Fruit fly (Drosophila melanogaster) S2 (cell line): ENCODE data around the gene CG32373.

Source experiments
- CG8478 ChIP-seq: fragments of >200 bp; optimal IDR thresholded peaks from 2 replicates; lab custom pipeline; 2018
- CTCF ChIP-seq, 2 experiments: fragments of >200 bp; optimal IDR thresholded peaks; 2 replicates each; lab custom pipeline; 2018

CG32373 gene

DNA sequence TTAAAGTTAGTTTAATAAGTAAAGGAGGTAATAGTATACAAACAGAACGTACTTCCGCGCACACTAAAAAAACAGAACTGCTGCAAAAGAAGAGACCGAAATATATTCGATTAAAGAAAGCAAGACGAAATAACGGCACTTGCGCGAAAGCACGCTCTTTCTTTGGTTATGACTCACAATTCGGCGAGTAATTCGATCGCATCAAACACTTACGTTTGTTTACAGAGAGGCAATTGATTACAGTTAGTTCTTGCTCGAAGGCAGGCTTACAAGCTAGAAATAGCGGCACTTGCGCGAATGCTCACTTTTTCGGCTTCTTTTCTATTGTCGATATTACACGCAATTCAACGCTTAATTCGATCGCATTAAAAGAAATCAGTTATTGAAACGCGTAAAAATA lies at the start of gene CG32373:
Gene CG32373, plus strand, starts transcription at position 301 of the 400 bp plus-strand sequence.
- TF ChIP-seq CTCF (optimal IDR thresholded peaks at IDR 0.05; lab: Kevin White, UChicago), result no peak
- TF ChIP-seq CG8478 (lab: Kevin White, UChicago), result no peak

DNA sequence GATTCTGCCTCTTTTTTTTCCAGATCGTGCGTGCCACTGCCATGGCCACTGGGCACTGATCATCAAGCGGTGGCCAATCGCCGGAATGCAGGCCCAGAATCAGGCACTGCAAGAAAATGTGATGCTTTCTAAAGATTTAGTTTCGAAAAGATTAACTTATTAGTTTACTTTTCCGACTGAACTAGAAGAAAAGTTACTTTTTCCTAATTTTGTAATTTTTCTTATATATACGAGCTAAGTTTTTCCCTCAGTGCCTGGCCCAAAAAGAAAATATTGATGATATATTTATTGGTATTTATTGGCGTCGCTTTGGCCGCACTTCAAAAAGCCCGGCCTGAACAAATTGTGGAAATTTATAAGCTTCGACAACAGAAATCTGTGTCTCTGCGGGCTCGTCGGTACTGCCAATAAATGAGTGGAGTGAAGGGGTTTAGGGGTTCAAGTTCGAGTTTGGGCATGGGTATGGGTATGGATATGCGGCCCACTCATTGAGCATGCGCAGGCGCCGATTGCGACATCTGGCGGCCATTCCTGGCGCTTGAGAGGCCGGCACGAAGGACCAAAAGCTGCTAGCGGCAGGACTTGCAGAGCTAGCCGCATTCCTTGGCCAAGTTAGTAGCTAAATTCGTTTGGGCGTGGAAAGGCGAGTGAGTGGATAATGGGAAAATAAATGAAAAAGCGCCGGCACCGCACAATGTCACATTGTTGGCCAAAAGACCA lies 49.1 kb upstream of the CG32373 start:
- TF ChIP-seq CG8478 (lab: Kevin White, UChicago), result no peak
- peak; percentile 47 to 50 for TF ChIP-seq CTCF (optimal IDR thresholded peaks at IDR 0.05; lab: Kevin White, UChicago)

DNA sequence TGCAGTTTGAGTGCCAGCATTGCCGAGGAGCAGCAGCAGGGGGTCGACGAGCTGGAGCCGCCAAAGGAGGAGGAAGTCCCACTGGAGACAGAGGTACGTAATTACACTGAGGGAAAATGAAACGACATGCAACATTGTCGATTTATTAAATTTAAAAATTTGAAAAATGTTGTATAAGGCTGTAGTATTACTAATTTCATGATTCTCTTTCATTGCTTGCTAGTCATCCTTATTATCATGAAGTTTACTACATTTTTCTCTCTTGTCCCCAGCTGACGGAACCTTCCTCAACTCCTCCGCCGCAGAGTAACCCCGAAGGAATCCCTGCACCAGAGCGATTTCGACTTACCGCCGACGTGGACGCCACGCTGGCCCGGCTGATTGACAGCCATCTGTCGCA lies 47.0 kb upstream of the CG32373 start:
- TF ChIP-seq CG8478 (lab: Kevin White, UChicago) (no peak), CTCF (optimal IDR thresholded peaks at IDR 0.05; lab: Kevin White, UChicago) (no peak)

DNA sequence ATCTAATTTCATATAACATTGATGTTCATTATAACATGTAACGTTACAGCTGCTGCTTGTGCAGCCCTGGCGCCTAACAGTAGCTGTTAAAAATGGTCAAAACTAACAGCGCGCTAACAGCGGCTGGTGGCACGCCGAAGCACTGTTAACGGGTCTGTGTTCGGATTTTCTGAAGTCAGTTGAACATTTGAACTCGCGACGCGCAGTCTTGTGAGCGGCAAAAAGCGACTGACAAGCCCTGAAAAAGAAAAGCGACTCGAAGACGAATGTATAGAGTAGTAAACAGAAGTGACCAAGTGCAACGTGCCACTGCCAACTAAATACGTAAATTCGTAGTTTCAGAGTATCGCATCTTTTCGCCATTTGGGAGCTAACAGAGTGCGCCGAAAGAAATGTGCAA lies 45.5 kb upstream of the CG32373 start:
- no peak for TF ChIP-seq CTCF (optimal IDR thresholded peaks at IDR 0.05; lab: Kevin White, UChicago)

DNA sequence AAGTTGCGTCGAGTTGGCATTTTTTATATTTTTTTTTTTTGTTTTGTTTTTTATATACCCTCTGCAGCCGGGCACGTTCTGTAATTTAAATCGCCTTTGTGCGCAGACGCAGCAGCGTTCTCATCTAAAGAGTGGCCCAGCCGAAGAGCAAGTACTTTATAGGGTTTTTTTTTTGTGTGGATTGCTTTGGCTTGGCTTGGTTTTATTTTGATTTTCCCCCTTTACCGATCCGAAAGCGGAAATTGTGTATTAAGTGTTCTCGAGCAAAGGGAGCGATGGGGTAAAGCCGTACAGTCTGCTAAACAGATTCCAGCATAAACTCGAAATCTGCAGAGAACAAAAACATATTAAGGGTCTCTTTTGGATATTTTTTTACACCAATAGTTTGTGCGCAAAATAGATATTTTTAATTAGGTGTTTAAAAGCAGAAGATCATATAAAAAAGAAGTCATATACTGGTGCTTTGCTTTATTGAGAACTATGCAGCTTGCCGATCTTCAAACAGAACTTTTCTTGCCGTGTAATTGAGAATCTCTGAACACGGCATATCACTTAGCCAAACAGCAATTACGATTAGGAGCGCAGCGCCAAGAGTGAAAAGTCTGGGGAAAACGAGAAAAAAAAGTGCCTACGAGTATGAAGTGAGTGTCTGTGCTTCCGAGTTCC lies 43.9 kb upstream of the CG32373 start:
- TF ChIP-seq CTCF (optimal IDR thresholded peaks at IDR 0.05; lab: Kevin White, UChicago) (no peak), CG8478 (lab: Kevin White, UChicago) (no peak)

DNA sequence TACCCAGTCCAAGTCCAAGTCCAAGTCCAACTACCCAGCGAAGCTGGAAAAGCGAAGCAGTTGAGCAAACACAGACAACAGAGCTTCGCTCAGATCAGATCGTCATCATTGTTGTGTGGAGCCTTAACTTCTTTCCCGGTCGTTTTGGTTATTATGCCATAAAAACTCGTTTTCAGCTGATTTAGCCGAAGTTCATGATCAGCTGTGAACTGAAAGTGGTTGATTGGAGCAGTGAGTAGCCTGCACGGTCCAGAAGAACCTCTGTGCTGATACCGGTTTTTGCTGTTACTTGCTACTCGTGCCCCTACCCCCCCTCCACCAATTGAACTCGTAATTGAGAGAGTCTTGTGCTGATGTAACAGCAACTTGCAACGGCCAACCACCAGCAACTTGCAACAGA lies 39.8 kb upstream of the CG32373 start:
- TF ChIP-seq CTCF (optimal IDR thresholded peaks at IDR 0.05; lab: Kevin White, UChicago), result no peak

- no peak for TF ChIP-seq CG8478 (lab: Kevin White, UChicago)
- TF ChIP-seq CTCF (optimal IDR thresholded peaks at IDR 0.05; lab: Kevin White, UChicago), result no peak
Measured at dm6 chr3L:7611229-7611628, 39.1 kb upstream of the CG32373 start.

DNA sequence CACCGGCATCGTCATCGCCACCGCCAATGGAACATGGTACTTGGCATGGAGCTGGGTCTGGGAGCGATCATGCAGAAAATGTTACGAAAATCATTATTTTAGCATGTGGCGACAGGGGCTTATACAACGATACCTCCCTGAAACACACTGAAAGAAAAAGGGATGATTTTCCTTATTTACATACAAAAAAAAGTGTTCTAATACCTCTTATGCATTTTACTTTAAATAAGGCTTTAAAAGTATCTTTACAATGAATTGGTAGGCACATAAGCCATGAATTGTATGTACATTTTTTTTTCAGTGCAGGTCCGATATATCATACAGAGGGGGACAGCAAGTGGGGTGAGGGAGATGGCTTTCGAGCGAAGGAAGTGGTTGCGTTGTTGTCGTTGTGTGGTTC lies 36.1 kb upstream of the CG32373 start:
- TF ChIP-seq CTCF (optimal IDR thresholded peaks at IDR 0.05; lab: Kevin White, UChicago) (no peak), CG8478 (lab: Kevin White, UChicago) (no peak)

DNA sequence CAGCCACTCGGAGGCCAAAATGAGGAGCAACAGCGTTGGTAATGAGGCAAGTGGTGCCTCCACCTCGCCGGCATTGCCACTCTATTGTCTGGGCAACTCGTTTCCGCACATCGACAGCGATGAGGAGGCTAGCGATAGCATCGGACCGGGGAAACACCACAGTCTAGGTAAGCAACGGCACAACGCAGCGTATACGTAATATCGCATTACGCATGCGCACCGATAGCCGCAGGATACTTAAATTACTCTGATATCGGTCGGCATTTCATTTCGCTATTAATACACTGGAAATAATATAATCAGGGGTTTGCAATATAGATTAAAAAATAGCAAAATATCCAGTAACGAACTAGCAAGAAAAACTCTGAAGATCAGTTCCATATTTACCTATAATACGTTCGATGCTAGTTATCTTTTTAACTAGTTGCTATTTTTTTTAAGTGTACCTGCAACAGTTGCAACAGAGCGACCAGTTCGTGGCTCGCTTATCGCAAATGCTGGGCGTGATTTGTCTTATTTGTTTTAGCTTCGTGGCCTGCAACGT lies 32.8 kb upstream of the CG32373 start:
- TF ChIP-seq CTCF (optimal IDR thresholded peaks at IDR 0.05; lab: Kevin White, UChicago), result no peak
- TF ChIP-seq CG8478 (lab: Kevin White, UChicago), result no peak

- TF ChIP-seq CTCF (optimal IDR thresholded peaks at IDR 0.05; lab: Kevin White, UChicago) (no peak), CG8478 (lab: Kevin White, UChicago) (no peak)
Measured at dm6 chr3L:7624561-7624960, 25.8 kb upstream of the CG32373 start.

dm6 chr3L:7630047-7630446 lies 20.3 kb upstream of the CG32373 start:
- TF ChIP-seq CG8478 (lab: Kevin White, UChicago) (no peak), CTCF (optimal IDR thresholded peaks at IDR 0.05; lab: Kevin White, UChicago) (no peak)

DNA sequence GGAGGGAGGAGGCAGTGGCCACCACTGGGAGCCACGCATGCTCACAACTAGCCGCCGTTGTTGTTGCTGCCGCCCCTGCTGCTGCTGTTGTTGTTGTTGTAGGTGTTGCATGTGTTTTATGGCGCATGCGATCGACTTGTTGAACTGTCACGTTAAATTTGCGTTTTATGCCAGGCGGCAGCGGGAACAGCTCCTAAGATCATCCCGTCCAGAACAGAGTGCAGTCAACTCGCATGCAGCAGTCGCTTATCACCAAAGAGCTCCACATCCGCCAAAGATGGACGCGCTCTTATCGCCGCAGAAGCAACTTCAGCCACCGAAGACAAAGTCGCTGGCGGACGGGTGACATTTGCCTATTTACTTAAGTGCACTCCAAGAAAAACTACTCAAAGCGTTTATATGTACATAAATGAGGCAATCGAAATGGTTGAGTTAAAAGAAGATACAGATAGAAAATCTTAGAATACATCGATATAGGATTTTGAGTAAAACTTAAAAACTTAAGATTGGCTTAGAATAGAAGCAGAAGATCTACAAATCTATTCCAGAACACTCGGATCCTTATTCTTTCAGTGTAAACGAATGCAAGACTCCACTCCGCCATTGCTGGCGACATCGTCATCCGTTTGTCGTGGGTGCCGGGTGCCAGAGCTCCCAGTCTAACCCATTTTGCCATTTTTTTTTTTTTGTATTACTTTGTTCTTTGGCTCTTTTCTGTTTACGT lies 17.6 kb upstream of the CG32373 start:
- TF ChIP-seq CTCF (optimal IDR thresholded peaks at IDR 0.05; lab: Kevin White, UChicago) (no peak), CG8478 (lab: Kevin White, UChicago) (no peak)

- no peak for TF ChIP-seq CTCF (optimal IDR thresholded peaks at IDR 0.05; lab: Kevin White, UChicago)
- no peak for TF ChIP-seq CG8478 (lab: Kevin White, UChicago)
Measured at dm6 chr3L:7633619-7634018, 16.7 kb upstream of the CG32373 start.

- no peak for TF ChIP-seq CTCF (optimal IDR thresholded peaks at IDR 0.05; lab: Kevin White, UChicago)
- no peak for TF ChIP-seq CG8478 (lab: Kevin White, UChicago)
Measured at dm6 chr3L:7634743-7635469, 15.4 kb upstream of the CG32373 start.
